Worm (Caenorhabditis elegans) whole organism, L2 larva: ENCODE measurements around the gene col-84.

Source experiments
- R02D3.7 ChIP-seq: fragments of 150-350 bp; optimal IDR thresholded peaks from 2 replicates; lab custom pipeline; 2014; ENCODE audit warnings: missing biosample characterization, missing genetic modification characterization
- ama-1 ChIP-seq: fragments of 150-350 bp; optimal IDR thresholded peaks from 2 replicates; lab custom pipeline; 2018; ENCODE audit warnings: inconsistent platforms
- ceh-82 ChIP-seq: fragments of 150-350 bp; optimal IDR thresholded peaks from 2 replicates; lab custom pipeline; 2014; ENCODE audit warnings: missing biosample characterization, missing genetic modification characterization
- elt-1 ChIP-seq: fragments of 150-350 bp; optimal IDR thresholded peaks from 2 replicates; lab custom pipeline; 2014; ENCODE audit warnings: missing biosample characterization, missing genetic modification characterization
- nhr-11 ChIP-seq: fragments of 150-350 bp; optimal IDR thresholded peaks from 2 replicates; lab custom pipeline; 2014; ENCODE audit warnings: missing biosample characterization, missing genetic modification characterization
- nhr-12 ChIP-seq: fragments of 150-350 bp; optimal IDR thresholded peaks from 2 replicates; lab custom pipeline; 2014; ENCODE audit warnings: missing biosample characterization, missing genetic modification characterization
- nhr-21 ChIP-seq: fragments of 150-350 bp; optimal IDR thresholded peaks from 2 replicates; lab custom pipeline; 2014; ENCODE audit warnings: missing biosample characterization, missing genetic modification characterization
- nhr-237 ChIP-seq: fragments of 150-350 bp; optimal IDR thresholded peaks from 2 replicates; lab custom pipeline; 2014; ENCODE audit warnings: missing biosample characterization, missing genetic modification characterization
- skn-1 ChIP-seq: sonication (generic microtip); optimal IDR thresholded peaks from 2 replicates; lab custom pipeline; 2017; ENCODE audit warnings: missing biosample characterization, missing genetic modification characterization
- unc-39 ChIP-seq: fragments of 150-350 bp; optimal IDR thresholded peaks from 2 replicates; lab custom pipeline; 2014; ENCODE audit warnings: missing biosample characterization, missing genetic modification characterization
- unc-62 ChIP-seq: fragments of 150-350 bp; optimal IDR thresholded peaks from 2 replicates; lab custom pipeline; 2014; ENCODE audit warnings: missing biosample characterization, missing genetic modification reagents, missing genetic modification characterization
- ztf-11 ChIP-seq: sonication (generic microtip); optimal IDR thresholded peaks from 2 replicates; lab custom pipeline; 2017; ENCODE audit warnings: missing biosample characterization, missing genetic modification characterization

- TF ChIP-seq unc-62 (no peak), nhr-12 (no peak), ama-1 (lab: Kevin White, UChicago) (no peak), R02D3.7 (no peak), nhr-21 (tag; lab: Kevin White, UChicago) (no peak), nhr-237 (tag; lab: Kevin White, UChicago) (no peak), skn-1 (tag; lab: Kevin White, UChicago) (no peak), ceh-82 (tag; lab: Kevin White, UChicago) (no peak), ztf-11 (tag; lab: Kevin White, UChicago) (no peak), nhr-11 (tag; lab: Kevin White, UChicago) (no peak), unc-39 (tag; lab: Kevin White, UChicago) (no peak), elt-1 (no peak)
These were observed 33.9 kb downstream of the col-84 start for ce11 chrII:11902203-11902602.
